Worm (Caenorhabditis elegans) whole organism, L4 larva: ENCODE data around the gene lurp-2.

Experiments
- Y75B8A.6 ChIP-seq: fragments of 200-800 bp; sonication (Bioruptor generic); IDR thresholded peaks from 2 replicates; pipeline ENCODE4 v1.3.6; 2022; ENCODE audit warnings: missing genetic modification reagents, missing genetic modification characterization, missing compliant biosample characterization
- ama-1 ChIP-seq: fragments of 150-350 bp; optimal IDR thresholded peaks from 2 replicates; lab custom pipeline; 2014; ENCODE audit warnings: inconsistent platforms, mixed read lengths
- hmg-1.1 ChIP-seq: fragments of 200-800 bp; sonication (Bioruptor generic); IDR thresholded peaks from 2 replicates; pipeline ENCODE4 v1.3.6; 2022; ENCODE audit warnings: missing genetic modification reagents, missing genetic modification characterization, missing compliant biosample characterization
- lin-38 ChIP-seq: fragments of 200-800 bp; sonication (Bioruptor generic); IDR thresholded peaks from 2 replicates; pipeline ENCODE4 v1.3.6; 2022; ENCODE audit warnings: missing genetic modification reagents, missing genetic modification characterization, missing compliant biosample characterization
- madf-9 ChIP-seq: fragments of 200-800 bp; sonication (Bioruptor generic); conservative IDR thresholded peaks from 2 replicates; pipeline ENCODE4 v1.3.6; 2022; ENCODE audit warnings: missing genetic modification reagents, missing genetic modification characterization, missing compliant biosample characterization
- nhr-11 ChIP-seq: fragments of 150-350 bp; optimal IDR thresholded peaks from 2 replicates; lab custom pipeline; 2014; ENCODE audit warnings: missing biosample characterization, missing genetic modification characterization
- nhr-237 ChIP-seq: sonication (generic microtip); optimal IDR thresholded peaks from 2 replicates; lab custom pipeline; 2017; ENCODE audit warnings: missing biosample characterization, missing genetic modification characterization
- nhr-77 ChIP-seq: fragments of 150-350 bp; optimal IDR thresholded peaks from 2 replicates; lab custom pipeline; 2014; ENCODE audit warnings: missing biosample characterization, missing genetic modification characterization
- pqm-1 ChIP-seq: sonication (generic microtip); optimal IDR thresholded peaks from 2 replicates; lab custom pipeline; 2017; ENCODE audit warnings: missing biosample characterization, missing genetic modification characterization
- snpc-4 ChIP-seq: fragments of 150-350 bp; optimal IDR thresholded peaks from 2 replicates; lab custom pipeline; 2014; ENCODE audit warnings: missing biosample characterization, missing genetic modification characterization
- unc-62 ChIP-seq, 3 experiments: fragments of 150-350 bp in 1 of 3; sonication (generic microtip); optimal IDR thresholded peaks in 2 of 3; peaks in 1 of 3; 1 replicate in 1 of 3; 2 replicates in 2 of 3; lab custom pipeline; 2014 to 2017; ENCODE audit warnings: missing biosample characterization in 3 of 3, missing genetic modification characterization in 3 of 3, missing genetic modification reagents in 3 of 3, missing genotype in 1 of 3
- zag-1 ChIP-seq: fragments of 150-350 bp; optimal IDR thresholded peaks from 2 replicates; lab custom pipeline; 2014; ENCODE audit warnings: missing biosample characterization, missing genetic modification characterization

- no peak for TF ChIP-seq unc-62 (GFP tag; optimal IDR thresholded peaks at IDR 0.05 in 1 of 2; lab: Kevin White, UChicago)
- no peak for TF ChIP-seq unc-62 (tag; optimal IDR thresholded peaks at IDR 0.05; lab: Kevin White, UChicago)
- no peak for TF ChIP-seq snpc-4
- TF ChIP-seq nhr-77, result no peak
- no peak for TF ChIP-seq Y75B8A.6
- TF ChIP-seq pqm-1 (tag; lab: Kevin White, UChicago), result no peak
- no peak for TF ChIP-seq lin-38
- no peak for TF ChIP-seq madf-9 (GFP tag; lab: Robert Waterston, UW)
- TF ChIP-seq ama-1 (lab: Kevin White, UChicago), result no peak
- no peak for TF ChIP-seq nhr-11 (tag; lab: Kevin White, UChicago)
- no peak for TF ChIP-seq nhr-237 (tag; lab: Kevin White, UChicago)
- no peak for TF ChIP-seq hmg-1.1 (GFP tag; lab: Robert Waterston, UW)
- no peak for TF ChIP-seq zag-1 (tag; lab: Kevin White, UChicago)
Observed at ce11 chrV:13484339-13484738, 30.9 kb downstream of the lurp-2 start, which contains the start of gene T10G3.4.
